Fruit fly (Drosophila melanogaster) S2 (cell line): ENCODE results near the gene CG15022.

Source experiments
- CG8478 ChIP-seq: fragments of >200 bp; optimal IDR thresholded peaks from 2 replicates; lab custom pipeline; 2018
- CTCF ChIP-seq, 2 experiments: fragments of >200 bp; optimal IDR thresholded peaks; 2 replicates each; lab custom pipeline; 2018

- TF ChIP-seq CG8478 (lab: Kevin White, UChicago) (no peak), CTCF (optimal IDR thresholded peaks at IDR 0.05; lab: Kevin White, UChicago) (no peak)
Measured at dm6 chr3L:4493609-4494008, 33.5 kb upstream of the CG15022 start.
